Fruit fly (Drosophila melanogaster) whole organism, embryonic: Measurements from ENCODE around the gene Rnf146.

Source experiments
- Abd-B ChIP-seq: fragments of 200-800 bp; sonication (Bioruptor generic); optimal IDR thresholded peaks from 2 replicates; lab custom pipeline; 2018; ENCODE audit warnings: missing biosample characterization, mild to moderate bottlenecking, missing genetic modification characterization, moderate library complexity
- Bteb2 ChIP-seq: fragments of 200-800 bp; sonication (Bioruptor generic); optimal IDR thresholded peaks from 2 replicates; lab custom pipeline; 2016; ENCODE audit warnings: missing biosample characterization, missing genetic modification characterization
- CG10147 ChIP-seq: fragments of 200-800 bp; sonication (Bioruptor generic); optimal IDR thresholded peaks from 2 replicates; lab custom pipeline; 2019; ENCODE audit warnings: missing biosample characterization, mild to moderate bottlenecking, missing genetic modification characterization, moderate library complexity
- CG10543 ChIP-seq: fragments of 200-800 bp; sonication (Bioruptor generic); optimal IDR thresholded peaks from 3 replicates; lab custom pipeline; 2017; ENCODE audit warnings: missing biosample characterization, mild to moderate bottlenecking, missing genetic modification characterization, moderate library complexity
- CG12219 ChIP-seq: fragments of 200-800 bp; sonication (Bioruptor generic); optimal IDR thresholded peaks from 3 replicates; lab custom pipeline; 2018; ENCODE audit warnings: missing biosample characterization, mild to moderate bottlenecking, missing genetic modification characterization
- CG12659 ChIP-seq: fragments of 200-800 bp; sonication (Bioruptor generic); optimal IDR thresholded peaks from 3 replicates; lab custom pipeline; 2017; ENCODE audit warnings: mild to moderate bottlenecking, missing biosample characterization, missing genetic modification reagents, missing genetic modification characterization
- CG12744 ChIP-seq: fragments of 200-800 bp; sonication (Bioruptor generic); optimal IDR thresholded peaks from 2 replicates; lab custom pipeline; 2016; ENCODE audit warnings: missing biosample characterization, missing genetic modification characterization
- CG13775 ChIP-seq: fragments of 200-800 bp; sonication (Bioruptor generic); optimal IDR thresholded peaks from 3 replicates; lab custom pipeline; 2017; ENCODE audit warnings: missing biosample characterization, mild to moderate bottlenecking, missing genetic modification characterization
- CG13894 ChIP-seq: fragments of 200-800 bp; sonication (Bioruptor generic); optimal IDR thresholded peaks from 3 replicates; lab custom pipeline; 2018; ENCODE audit warnings: missing biosample characterization, mild to moderate bottlenecking, missing genetic modification characterization, moderate library complexity
- CG14710 ChIP-seq: fragments of 200-800 bp; sonication (Bioruptor generic); optimal IDR thresholded peaks from 3 replicates; lab custom pipeline; 2019; ENCODE audit warnings: missing biosample characterization, mild to moderate bottlenecking, missing genetic modification characterization, moderate library complexity
- CG16815 ChIP-seq: fragments of 200-800 bp; sonication (Bioruptor generic); optimal IDR thresholded peaks from 3 replicates; lab custom pipeline; 2017; ENCODE audit warnings: missing biosample characterization, mild to moderate bottlenecking, missing genetic modification characterization
- CG2712 ChIP-seq: fragments of 200-800 bp; optimal IDR thresholded peaks from 3 replicates; lab custom pipeline; 2019; ENCODE audit warnings: missing biosample characterization, mild to moderate bottlenecking, missing genetic modification characterization, moderate library complexity
- CG2889 ChIP-seq: fragments of 200-800 bp; sonication (Bioruptor generic); IDR thresholded peaks from 3 replicates; pipeline ENCODE4 v1.3.6; 2022; ENCODE audit warnings: missing biosample characterization, missing genetic modification characterization
- CG3407 ChIP-seq: fragments of 200-800 bp; sonication (Bioruptor generic); optimal IDR thresholded peaks from 2 replicates; lab custom pipeline; 2018; ENCODE audit warnings: missing biosample characterization, mild to moderate bottlenecking, missing genetic modification characterization
- CG3726 ChIP-seq: fragments of 200-800 bp; sonication (Bioruptor generic); IDR thresholded peaks from 3 replicates; pipeline ENCODE4, ENCODE4 v1.3.6; 2022; ENCODE audit warnings: missing biosample characterization, missing genetic modification characterization
- CG4854 ChIP-seq: fragments of 200-800 bp; sonication (Bioruptor generic); optimal IDR thresholded peaks from 2 replicates; lab custom pipeline; 2016; ENCODE audit warnings: missing biosample characterization, missing genetic modification characterization, inconsistent platforms
- CG7745 ChIP-seq: fragments of 200-800 bp; sonication (Bioruptor generic); optimal IDR thresholded peaks from 2 replicates; lab custom pipeline; 2018; ENCODE audit warnings: missing biosample characterization, mild to moderate bottlenecking, missing genetic modification characterization, moderate library complexity
- CG7987 ChIP-seq: fragments of 200-800 bp; sonication (Bioruptor generic); optimal IDR thresholded peaks from 2 replicates; lab custom pipeline; 2018; ENCODE audit warnings: missing biosample characterization, mild to moderate bottlenecking, missing genetic modification characterization, moderate library complexity
- CG9817 ChIP-seq: fragments of 200-800 bp; sonication (Bioruptor generic); optimal IDR thresholded peaks from 2 replicates; lab custom pipeline; 2018; ENCODE audit warnings: missing biosample characterization, mild to moderate bottlenecking, missing genetic modification characterization, moderate library complexity
- D ChIP-seq, 2 experiments: fragments of 200-800 bp in 1 of 2; fragments of >200 bp in 1 of 2; sonication (Bioruptor generic) in 1 of 2; optimal IDR thresholded peaks; 2 replicates in 1 of 2; 3 replicates in 1 of 2; lab custom pipeline; 2017; ENCODE audit warnings: mild to moderate bottlenecking in 1 of 2, missing biosample characterization in 1 of 2, missing genetic modification characterization in 1 of 2, missing genetic modification reagents in 1 of 2
- Ets65A ChIP-seq: fragments of 200-800 bp; sonication (Bioruptor generic); peaks from one replicate; lab custom pipeline; 2016; ENCODE audit warnings: missing biosample characterization, missing genetic modification characterization
- H15 ChIP-seq: fragments of 200-800 bp; sonication (Bioruptor generic); IDR thresholded peaks from 3 replicates; pipeline ENCODE4 v1.3.6; 2022; ENCODE audit warnings: missing biosample characterization, missing genetic modification characterization
- HLH3B ChIP-seq: fragments of 200-800 bp; sonication (Bioruptor generic); IDR thresholded peaks from 2 replicates; pipeline ENCODE4 v1.3.6; 2022; ENCODE audit warnings: missing biosample characterization, missing genetic modification characterization
- Hr39 ChIP-seq: fragments of >200 bp; optimal IDR thresholded peaks from 2 replicates; lab custom pipeline; 2017
- Hr78 ChIP-seq, 2 experiments: fragments of 200-800 bp in 1 of 2; fragments of >200 bp in 1 of 2; sonication (Bioruptor generic) in 1 of 2; optimal IDR thresholded peaks; 2 replicates each; lab custom pipeline; 2017 to 2019; ENCODE audit warnings: missing biosample characterization in 2 of 2, missing genetic modification characterization in 2 of 2, mild to moderate bottlenecking in 1 of 2, moderate library complexity in 1 of 2
- Lim3 ChIP-seq: fragments of 200-800 bp; sonication (Bioruptor generic); IDR thresholded peaks from 2 replicates; pipeline ENCODE4 v1.3.6; 2022; ENCODE audit warnings: missing biosample characterization, missing genetic modification characterization
- MTF-1 ChIP-seq: fragments of 200-800 bp; sonication (Bioruptor generic); optimal IDR thresholded peaks from 2 replicates; lab custom pipeline; 2018; ENCODE audit warnings: missing biosample characterization, mild to moderate bottlenecking, missing genetic modification characterization, borderline replicate concordance
- Mes4 ChIP-seq: fragments of 200-800 bp; sonication (Bioruptor generic); optimal IDR thresholded peaks from 2 replicates; lab custom pipeline; 2016; ENCODE audit warnings: missing biosample characterization, missing genetic modification characterization
- Pdp1 ChIP-seq, 2 experiments: fragments of 200-800 bp; sonication (Bioruptor generic); optimal IDR thresholded peaks; 3 replicates each; lab custom pipeline; 2016; ENCODE audit warnings: missing biosample characterization in 2 of 2, missing genetic modification characterization in 2 of 2, mild to moderate bottlenecking in 1 of 2, moderate library complexity in 1 of 2
- Side ChIP-seq: fragments of 200-800 bp; sonication (Bioruptor generic); optimal IDR thresholded peaks from 2 replicates; lab custom pipeline; 2016; ENCODE audit warnings: missing biosample characterization, missing genetic modification characterization
- Stat92E ChIP-seq, 3 experiments: fragments of >200 bp in 2 of 3; fragments of 200-800 bp in 1 of 3; sonication (Bioruptor generic) in 1 of 3; optimal IDR thresholded peaks; 2 replicates each; lab custom pipeline; 2017 to 2019; ENCODE audit warnings: missing biosample characterization in 3 of 3, missing genetic modification characterization in 3 of 3, mild to moderate bottlenecking in 1 of 3, moderate library complexity in 1 of 3
- Xrp1 ChIP-seq: fragments of 200-800 bp; sonication (Bioruptor generic); IDR thresholded peaks from 2 replicates; pipeline ENCODE4 v1.3.6; 2022; ENCODE audit warnings: missing biosample characterization, missing genetic modification characterization
- ash1 ChIP-seq: fragments of 200-800 bp; sonication (Bioruptor generic); optimal IDR thresholded peaks from 2 replicates; lab custom pipeline; 2018; ENCODE audit warnings: missing biosample characterization, mild to moderate bottlenecking, missing genetic modification characterization
- az2 ChIP-seq: fragments of 200-800 bp; sonication (Bioruptor generic); optimal IDR thresholded peaks from 3 replicates; lab custom pipeline; 2016; ENCODE audit warnings: missing biosample characterization, missing genetic modification characterization
- bigmax ChIP-seq: fragments of 200-800 bp; sonication (Bioruptor generic); optimal IDR thresholded peaks from 2 replicates; lab custom pipeline; 2018; ENCODE audit warnings: missing biosample characterization, mild to moderate bottlenecking, missing genetic modification characterization
- btn ChIP-seq: fragments of 200-800 bp; sonication (Bioruptor generic); optimal IDR thresholded peaks from 2 replicates; lab custom pipeline; 2016; ENCODE audit warnings: missing biosample characterization, missing genetic modification characterization
- cad ChIP-seq: fragments of >200 bp; optimal IDR thresholded peaks from 2 replicates; lab custom pipeline; 2017; ENCODE audit warnings: missing biosample characterization, missing genetic modification characterization
- caup ChIP-seq: fragments of 200-800 bp; sonication (Bioruptor generic); optimal IDR thresholded peaks from 3 replicates; lab custom pipeline; 2017; ENCODE audit warnings: missing biosample characterization, mild to moderate bottlenecking, missing genetic modification characterization, moderate library complexity; ENCODE audit not compliant: severe bottlenecking
- dan ChIP-seq: fragments of 200-800 bp; sonication (Bioruptor generic); IDR thresholded peaks from 2 replicates; pipeline ENCODE4 v1.3.6; 2022; ENCODE audit warnings: missing biosample characterization, missing genetic modification characterization
- dimm ChIP-seq: fragments of 200-800 bp; sonication (Bioruptor generic); IDR thresholded peaks from 2 replicates; pipeline ENCODE4 v1.3.6; 2022; ENCODE audit warnings: missing biosample characterization, missing genetic modification characterization
- dmrt99B ChIP-seq: fragments of 200-800 bp; sonication (Bioruptor generic); optimal IDR thresholded peaks from 2 replicates; lab custom pipeline; 2018; ENCODE audit warnings: missing biosample characterization, mild to moderate bottlenecking, missing genetic modification characterization, moderate library complexity
- hbn ChIP-seq: fragments of 200-800 bp; sonication (Bioruptor generic); IDR thresholded peaks from 2 replicates; pipeline ENCODE4 v1.3.6; 2022; ENCODE audit warnings: missing biosample characterization, missing genetic modification characterization; ENCODE audit not compliant: partially characterized antibody
- hth ChIP-seq: fragments of >200 bp; optimal IDR thresholded peaks from 2 replicates; lab custom pipeline; 2017; ENCODE audit warnings: inconsistent platforms
- oc ChIP-seq: fragments of 200-800 bp; sonication (Bioruptor generic); optimal IDR thresholded peaks from 2 replicates; lab custom pipeline; 2018; ENCODE audit warnings: missing biosample characterization, mild to moderate bottlenecking, missing genetic modification characterization, moderate library complexity
- p53 ChIP-seq: fragments of 200-800 bp; sonication (Bioruptor generic); optimal IDR thresholded peaks from 2 replicates; lab custom pipeline; 2016; ENCODE audit warnings: missing biosample characterization, missing genetic modification characterization
- sc ChIP-seq, 3 experiments: fragments of >200 bp in 2 of 3; fragments of 200-800 bp in 1 of 3; sonication (Bioruptor generic) in 1 of 3; optimal IDR thresholded peaks; 2 replicates in 2 of 3; 3 replicates in 1 of 3; lab custom pipeline; 2017; ENCODE audit warnings: mild to moderate bottlenecking in 1 of 3, missing biosample characterization in 1 of 3, missing genetic modification characterization in 1 of 3, missing genetic modification reagents in 1 of 3
- slou ChIP-seq: fragments of 200-800 bp; sonication (Bioruptor generic); optimal IDR thresholded peaks from 3 replicates; lab custom pipeline; 2016; ENCODE audit warnings: missing biosample characterization, missing genetic modification characterization
- tll ChIP-seq, 2 experiments: fragments of 200-800 bp in 1 of 2; fragments of >200 bp in 1 of 2; sonication (Bioruptor generic) in 1 of 2; optimal IDR thresholded peaks; 2 replicates each; lab custom pipeline; 2017 to 2019; ENCODE audit warnings: missing biosample characterization in 2 of 2, missing genetic modification characterization in 2 of 2, mild to moderate bottlenecking in 1 of 2, moderate library complexity in 1 of 2
- vvl ChIP-seq: fragments of 200-800 bp; sonication (Bioruptor generic); IDR thresholded peaks from 2 replicates; pipeline ENCODE4 v1.3.6; 2022; ENCODE audit warnings: missing biosample characterization, missing genetic modification characterization

The Rnf146 gene

DNA sequence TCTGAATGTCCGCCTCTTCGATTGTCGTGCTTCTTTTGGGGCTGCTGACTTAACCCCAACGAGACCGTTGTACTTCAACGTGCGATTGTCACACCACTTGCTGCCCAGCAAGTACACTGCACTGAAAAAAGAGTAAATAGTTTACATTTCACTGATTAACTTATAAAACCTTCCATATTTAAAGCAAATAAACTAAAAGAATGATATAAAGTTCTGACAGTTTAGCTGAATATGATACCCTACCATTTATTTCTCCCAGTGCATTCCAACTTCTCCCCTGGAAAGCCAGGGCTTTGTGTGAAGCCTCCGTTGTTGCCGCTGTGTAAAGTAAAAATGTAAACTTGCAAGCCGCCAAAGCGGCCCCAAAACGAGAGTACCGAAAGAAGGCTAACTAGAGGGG lies 31.7 kb upstream of the Rnf146 start (continued):
- no peak for TF ChIP-seq CG9817 (tag; lab: Kevin White, UChicago)
- no peak for TF ChIP-seq bigmax
- no peak for TF ChIP-seq Side (GFP tag; lab: Kevin White, UChicago)
- peak in 1 of 2 experiments; percentile 13 for TF ChIP-seq Pdp1 (GFP tag; optimal IDR thresholded peaks at IDR 0.05; lab: Kevin White, UChicago)
- TF ChIP-seq vvl (GFP tag; lab: Robert Waterston, UW): peak; percentile 67
- peak; percentile 47 for TF ChIP-seq az2
- peak; percentile 92 for TF ChIP-seq Ets65A (GFP tag; lab: Kevin White, UChicago)
- no peak for TF ChIP-seq Stat92E (GFP tag; optimal IDR thresholded peaks at IDR 0.05; lab: Kevin White, UChicago)
- TF ChIP-seq CG2889 (GFP tag; lab: Robert Waterston, UW): no peak
- TF ChIP-seq H15 (GFP tag; lab: Robert Waterston, UW): no peak
- no peak for TF ChIP-seq hbn (GFP tag; lab: Robert Waterston, UW)
- no peak for TF ChIP-seq MTF-1
- peak; percentile 35 for TF ChIP-seq CG16815 (GFP tag; lab: Kevin White, UChicago)
- peak; percentile 18 for TF ChIP-seq Abd-B (GFP tag; lab: Kevin White, UChicago)
- no peak for TF ChIP-seq ash1 (GFP tag; lab: Kevin White, UChicago)
- TF ChIP-seq CG10147 (GFP tag; lab: Kevin White, UChicago): no peak
- TF ChIP-seq oc (tag; lab: Kevin White, UChicago): no peak
- 0 out of 3 replicates have a peak, but pooled peaks have one; percentile 29 for TF ChIP-seq CG3726 (GFP tag; lab: Robert Waterston, UW)
- no peak for TF ChIP-seq hth (lab: Kevin White, UChicago)
- TF ChIP-seq CG4854: no peak
- TF ChIP-seq D (optimal IDR thresholded peaks at IDR 0.05; lab: Kevin White, UChicago): no peak
- TF ChIP-seq D (GFP tag; optimal IDR thresholded peaks at IDR 0.05; lab: Kevin White, UChicago): peak; percentile 22
- no peak for TF ChIP-seq CG13894 (tag; lab: Kevin White, UChicago)
- peak; percentile 51 for TF ChIP-seq CG14710 (tag; lab: Kevin White, UChicago)
- no peak for TF ChIP-seq CG10543 (GFP tag; lab: Kevin White, UChicago)
- TF ChIP-seq btn (GFP tag; lab: Kevin White, UChicago): no peak
- no peak for TF ChIP-seq CG12744 (GFP tag; lab: Kevin White, UChicago)
- TF ChIP-seq CG13775 (GFP tag; lab: Kevin White, UChicago): no peak
- TF ChIP-seq p53 (GFP tag; lab: Kevin White, UChicago): no peak
- peak; percentile 33 for TF ChIP-seq dmrt99B (tag; lab: Kevin White, UChicago)
- peak; percentile 42; the same call in 1 of the 2 replicates for TF ChIP-seq Xrp1
- no peak for TF ChIP-seq CG12659 (GFP tag; lab: Kevin White, UChicago)
- 0 out of 2 replicates have a peak, but pooled peaks have one; percentile 24 for TF ChIP-seq HLH3B (GFP tag; lab: Robert Waterston, UW)
- TF ChIP-seq CG7987: no peak
- no peak for TF ChIP-seq CG7745 (tag; lab: Kevin White, UChicago)
- TF ChIP-seq sc (optimal IDR thresholded peaks at IDR 0.05; lab: Kevin White, UChicago): no peak
- TF ChIP-seq sc (GFP tag; optimal IDR thresholded peaks at IDR 0.05; lab: Kevin White, UChicago): no peak
- TF ChIP-seq dimm (GFP tag; lab: Robert Waterston, UW): no peak
- TF ChIP-seq Mes4 (GFP tag; lab: Kevin White, UChicago): no peak
- TF ChIP-seq dan (GFP tag; lab: Robert Waterston, UW): no peak
- peak; percentile 20 for TF ChIP-seq CG3407
- TF ChIP-seq tll (GFP tag; optimal IDR thresholded peaks at IDR 0.05; lab: Kevin White, UChicago): no peak
- no peak for TF ChIP-seq Lim3
- no peak for TF ChIP-seq Hr39 (lab: Kevin White, UChicago)
- TF ChIP-seq slou (GFP tag; lab: Kevin White, UChicago): no peak
- no peak for TF ChIP-seq Bteb2 (GFP tag; lab: Kevin White, UChicago)
- peak in 1 of 2 experiments; percentile 36 for TF ChIP-seq Hr78 (GFP tag; optimal IDR thresholded peaks at IDR 0.05; lab: Kevin White, UChicago)
- no peak for TF ChIP-seq CG12219 (GFP tag; lab: Kevin White, UChicago)
- no peak for TF ChIP-seq caup (GFP tag; lab: Kevin White, UChicago)
- no peak for TF ChIP-seq cad
- peak; percentile 65 for TF ChIP-seq CG2712 (tag; lab: Kevin White, UChicago)
